Fruit fly (Drosophila melanogaster) whole organism, embryonic: ENCODE data around the gene Fatp1.

Source experiments
- CG12236 ChIP-seq: fragments of 200-800 bp; sonication (Bioruptor generic); optimal IDR thresholded peaks from 2 replicates; lab custom pipeline; 2016; ENCODE audit warnings: missing biosample characterization, missing genetic modification characterization
- CG15479 ChIP-seq: fragments of 200-800 bp; sonication (Bioruptor generic); optimal IDR thresholded peaks from 3 replicates; lab custom pipeline; 2019; ENCODE audit warnings: missing biosample characterization, mild to moderate bottlenecking, missing genetic modification characterization, moderate library complexity
- CG17359 ChIP-seq: fragments of 200-800 bp; sonication (Bioruptor generic); optimal IDR thresholded peaks from 3 replicates; lab custom pipeline; 2018; ENCODE audit warnings: missing biosample characterization, mild to moderate bottlenecking, missing genetic modification characterization, moderate library complexity
- CG1792 ChIP-seq: fragments of 200-800 bp; sonication (Bioruptor generic); optimal IDR thresholded peaks from 2 replicates; lab custom pipeline; 2016; ENCODE audit warnings: missing biosample characterization, missing genetic modification characterization
- CG18011 ChIP-seq: fragments of 200-800 bp; sonication (Bioruptor generic); optimal IDR thresholded peaks from 2 replicates; lab custom pipeline; 2017; ENCODE audit warnings: missing biosample characterization, missing genetic modification characterization, mild to moderate bottlenecking, moderate library complexity, missing genotype
- CG2875 ChIP-seq: fragments of 200-800 bp; sonication (Bioruptor generic); optimal IDR thresholded peaks from 2 replicates; lab custom pipeline; 2017; ENCODE audit warnings: missing biosample characterization, mild to moderate bottlenecking, missing genetic modification characterization, missing genetic modification reagents
- CG32767 ChIP-seq: fragments of 200-800 bp; sonication (Bioruptor generic); IDR thresholded peaks from 2 replicates; pipeline ENCODE4 v1.3.6; 2022; ENCODE audit warnings: missing biosample characterization, missing genetic modification characterization
- CG3995 ChIP-seq: fragments of 200-800 bp; sonication (Bioruptor generic); optimal IDR thresholded peaks from 3 replicates; lab custom pipeline; 2016; ENCODE audit warnings: missing biosample characterization, missing genetic modification characterization
- CG6683 ChIP-seq: fragments of 200-800 bp; sonication (Bioruptor generic); optimal IDR thresholded peaks from 2 replicates; lab custom pipeline; 2017; ENCODE audit warnings: missing biosample characterization, mild to moderate bottlenecking, missing genetic modification characterization, missing genetic modification reagents
- CG6689 ChIP-seq: fragments of 200-800 bp; sonication (Bioruptor generic); IDR thresholded peaks from 2 replicates; pipeline ENCODE4 v1.3.6; 2022; ENCODE audit warnings: missing biosample characterization, missing genetic modification characterization
- CG7839 ChIP-seq: fragments of 200-800 bp; sonication (Bioruptor generic); optimal IDR thresholded peaks from 3 replicates; lab custom pipeline; 2018; ENCODE audit warnings: missing biosample characterization, mild to moderate bottlenecking, missing genetic modification characterization, moderate library complexity
- CG8290 ChIP-seq, 3 experiments: fragments of 200-800 bp; sonication (Bioruptor generic); optimal IDR thresholded peaks; 2 replicates each; lab custom pipeline; 2016 to 2019; ENCODE audit warnings: missing biosample characterization in 3 of 3, missing genetic modification characterization in 3 of 3, mild to moderate bottlenecking in 2 of 3, moderate library complexity in 1 of 3
- Chrac-16 ChIP-seq: fragments of 200-800 bp; sonication (Bioruptor generic); optimal IDR thresholded peaks from 3 replicates; lab custom pipeline; 2016; ENCODE audit warnings: missing biosample characterization, missing genetic modification characterization
- Deaf1 ChIP-seq: fragments of 200-800 bp; optimal IDR thresholded peaks from 3 replicates; lab custom pipeline; 2019; ENCODE audit warnings: missing biosample characterization, mild to moderate bottlenecking, missing genetic modification characterization, moderate library complexity
- Dfd ChIP-seq, 2 experiments: fragments of >200 bp; optimal IDR thresholded peaks; 2 replicates each; lab custom pipeline; 2017; ENCODE audit warnings: missing biosample characterization in 2 of 2, missing genetic modification characterization in 2 of 2
- HLH3B ChIP-seq: fragments of 200-800 bp; sonication (Bioruptor generic); IDR thresholded peaks from 2 replicates; pipeline ENCODE4 v1.3.6; 2022; ENCODE audit warnings: missing biosample characterization, missing genetic modification characterization
- HLHmδ ChIP-seq: fragments of 200-800 bp; sonication (Bioruptor generic); optimal IDR thresholded peaks from 2 replicates; lab custom pipeline; 2018; ENCODE audit warnings: missing biosample characterization, mild to moderate bottlenecking, missing genetic modification characterization, moderate library complexity
- Hand ChIP-seq: fragments of 200-800 bp; sonication (Bioruptor generic); optimal IDR thresholded peaks from 2 replicates; lab custom pipeline; 2017; ENCODE audit warnings: mild to moderate bottlenecking, missing biosample characterization, missing genetic modification reagents, missing genetic modification characterization
- Lhr ChIP-seq: fragments of 200-800 bp; sonication (Bioruptor generic); optimal IDR thresholded peaks from 3 replicates; lab custom pipeline; 2017; ENCODE audit warnings: mild to moderate bottlenecking, missing biosample characterization, missing genetic modification reagents, missing genetic modification characterization
- Lim3 ChIP-seq: fragments of 200-800 bp; sonication (Bioruptor generic); IDR thresholded peaks from 2 replicates; pipeline ENCODE4 v1.3.6; 2022; ENCODE audit warnings: missing biosample characterization, missing genetic modification characterization
- Max ChIP-seq: fragments of 200-800 bp; sonication (Bioruptor generic); optimal IDR thresholded peaks from 2 replicates; lab custom pipeline; 2016; ENCODE audit warnings: missing biosample characterization, mild to moderate bottlenecking, missing genetic modification characterization
- Med ChIP-seq: fragments of 200-800 bp; sonication (Bioruptor generic); peaks from one replicate; lab custom pipeline; 2016; ENCODE audit warnings: missing biosample characterization, missing genetic modification characterization, mild to moderate bottlenecking, inconsistent platforms, moderate library complexity
- NC2β ChIP-seq: fragments of 200-800 bp; sonication (Bioruptor generic); optimal IDR thresholded peaks from 2 replicates; lab custom pipeline; 2016; ENCODE audit warnings: missing biosample characterization, missing genetic modification characterization
- NfI ChIP-seq: fragments of 200-800 bp; sonication (Bioruptor generic); optimal IDR thresholded peaks from 3 replicates; lab custom pipeline; 2018; ENCODE audit warnings: missing biosample characterization, mild to moderate bottlenecking, missing genetic modification characterization, moderate library complexity
- Optix ChIP-seq: fragments of 200-800 bp; sonication (Bioruptor generic); IDR thresholded peaks from 3 replicates; pipeline ENCODE4 v1.3.6; 2022; ENCODE audit warnings: missing biosample characterization, missing genetic modification characterization
- Spps ChIP-seq: fragments of 200-800 bp; sonication (Bioruptor generic); optimal IDR thresholded peaks from 2 replicates; lab custom pipeline; 2018; ENCODE audit warnings: missing biosample characterization, mild to moderate bottlenecking, missing genetic modification characterization
- Sry-δ ChIP-seq: fragments of 200-800 bp; sonication (Bioruptor generic); optimal IDR thresholded peaks from 2 replicates; lab custom pipeline; 2016; ENCODE audit warnings: missing biosample characterization, missing genetic modification characterization
- Xrp1 ChIP-seq: fragments of 200-800 bp; sonication (Bioruptor generic); IDR thresholded peaks from 2 replicates; pipeline ENCODE4 v1.3.6; 2022; ENCODE audit warnings: missing biosample characterization, missing genetic modification characterization
- az2 ChIP-seq: fragments of 200-800 bp; sonication (Bioruptor generic); optimal IDR thresholded peaks from 3 replicates; lab custom pipeline; 2016; ENCODE audit warnings: missing biosample characterization, missing genetic modification characterization
- btn ChIP-seq: fragments of 200-800 bp; sonication (Bioruptor generic); optimal IDR thresholded peaks from 2 replicates; lab custom pipeline; 2016; ENCODE audit warnings: missing biosample characterization, missing genetic modification characterization
- cad ChIP-seq: fragments of >200 bp; optimal IDR thresholded peaks from 2 replicates; lab custom pipeline; 2017; ENCODE audit warnings: missing biosample characterization, missing genetic modification characterization
- cg ChIP-seq: fragments of 200-800 bp; sonication (Bioruptor generic); optimal IDR thresholded peaks from 3 replicates; lab custom pipeline; 2019; ENCODE audit warnings: missing biosample characterization, mild to moderate bottlenecking, missing genetic modification characterization, moderate library complexity
- corto ChIP-seq: fragments of 200-800 bp; sonication (Bioruptor generic); optimal IDR thresholded peaks from 2 replicates; lab custom pipeline; 2016; ENCODE audit warnings: missing biosample characterization, mild to moderate bottlenecking, missing genetic modification characterization, moderate library complexity
- da ChIP-seq: fragments of 200-800 bp; sonication (Bioruptor generic); optimal IDR thresholded peaks from 2 replicates; lab custom pipeline; 2016; ENCODE audit warnings: missing biosample characterization, missing genetic modification characterization
- exex ChIP-seq: fragments of 200-800 bp; sonication (Bioruptor generic); optimal IDR thresholded peaks from 4 replicates; lab custom pipeline; 2018; ENCODE audit warnings: missing biosample characterization, mild to moderate bottlenecking, missing genetic modification characterization, moderate library complexity
- ken ChIP-seq: fragments of 200-800 bp; sonication (Bioruptor generic); IDR thresholded peaks from 3 replicates; pipeline ENCODE4 v1.3.6; 2022; ENCODE audit warnings: missing biosample characterization, missing genetic modification characterization
- knrl ChIP-seq: fragments of 200-800 bp; sonication (Bioruptor generic); IDR thresholded peaks from 3 replicates; pipeline ENCODE4 v1.3.6; 2022; ENCODE audit warnings: missing biosample characterization, missing genetic modification characterization; ENCODE audit not compliant: partially characterized antibody
- lab ChIP-seq: fragments of 200-800 bp; sonication (Bioruptor generic); optimal IDR thresholded peaks from 3 replicates; lab custom pipeline; 2017; ENCODE audit warnings: missing biosample characterization, missing genetic modification characterization, mild to moderate bottlenecking, moderate library complexity, missing genetic modification reagents
- nmo ChIP-seq: fragments of 200-800 bp; sonication (Bioruptor generic); optimal IDR thresholded peaks from 2 replicates; lab custom pipeline; 2018; ENCODE audit warnings: missing biosample characterization, mild to moderate bottlenecking, missing genetic modification characterization, moderate library complexity
- odd ChIP-seq: fragments of 200-800 bp; sonication (Bioruptor generic); optimal IDR thresholded peaks from 2 replicates; lab custom pipeline; 2017; ENCODE audit warnings: missing biosample characterization, mild to moderate bottlenecking, missing genetic modification characterization
- phol ChIP-seq: fragments of 200-800 bp; sonication (Bioruptor generic); optimal IDR thresholded peaks from 3 replicates; lab custom pipeline; 2018; ENCODE audit warnings: missing biosample characterization, mild to moderate bottlenecking, missing genetic modification characterization, moderate library complexity
- prd ChIP-seq, 3 experiments: fragments of >200 bp in 2 of 3; fragments of 200-800 bp in 1 of 3; sonication (Bioruptor generic) in 1 of 3; optimal IDR thresholded peaks in 2 of 3; IDR thresholded peaks in 1 of 3; 2 replicates in 2 of 3; 3 replicates in 1 of 3; pipeline versions ENCODE4 v1.3.6 to Lab custom; 2017 to 2022; ENCODE audit warnings: missing biosample characterization in 1 of 3, missing genetic modification characterization in 1 of 3
- salm ChIP-seq: fragments of 200-800 bp; sonication (Bioruptor generic); optimal IDR thresholded peaks from 2 replicates; lab custom pipeline; 2018; ENCODE audit warnings: missing biosample characterization, mild to moderate bottlenecking, missing genetic modification characterization
- seq ChIP-seq: fragments of 200-800 bp; sonication (Bioruptor generic); IDR thresholded peaks from 2 replicates; pipeline ENCODE4 v1.3.6; 2022; ENCODE audit warnings: missing biosample characterization, missing genetic modification characterization
- sob ChIP-seq: fragments of 200-800 bp; sonication (Bioruptor generic); IDR thresholded peaks from 2 replicates; pipeline ENCODE4 v1.3.6; 2022; ENCODE audit warnings: missing biosample characterization, missing genetic modification characterization
- tgo ChIP-seq: fragments of 200-800 bp; sonication (Bioruptor generic); IDR thresholded peaks from 3 replicates; pipeline ENCODE4 v1.3.6; 2022; ENCODE audit warnings: missing biosample characterization, missing genetic modification characterization
- tll ChIP-seq, 2 experiments: fragments of 200-800 bp in 1 of 2; fragments of >200 bp in 1 of 2; sonication (Bioruptor generic) in 1 of 2; optimal IDR thresholded peaks; 2 replicates each; lab custom pipeline; 2017 to 2019; ENCODE audit warnings: missing biosample characterization in 2 of 2, missing genetic modification characterization in 2 of 2, mild to moderate bottlenecking in 1 of 2, moderate library complexity in 1 of 2
- trh ChIP-seq: fragments of 200-800 bp; sonication (Bioruptor generic); optimal IDR thresholded peaks from 2 replicates; lab custom pipeline; 2016; ENCODE audit warnings: missing biosample characterization, missing genetic modification characterization
- unpg ChIP-seq: fragments of 200-800 bp; sonication (Bioruptor generic); optimal IDR thresholded peaks from 3 replicates; lab custom pipeline; 2018; ENCODE audit warnings: missing biosample characterization, mild to moderate bottlenecking, missing genetic modification characterization, moderate library complexity

Fatp1 gene

dm6 chr2L:10552807-10553206 lies 35.8 kb upstream of the Fatp1 start (continued):
- peak; percentile 11 for TF ChIP-seq NC2β
- no peak for TF ChIP-seq Dfd (GFP tag; optimal IDR thresholded peaks at IDR 0.05; lab: Kevin White, UChicago)
- TF ChIP-seq CG12236 (GFP tag; lab: Kevin White, UChicago) = peak; percentile 6
- no peak for TF ChIP-seq tgo (GFP tag; lab: Robert Waterston, UW)
- no peak for TF ChIP-seq Sry-δ
- peak; percentile 18; the same call in 1 of the 2 replicates for TF ChIP-seq Lim3
- peak; percentile 20 for TF ChIP-seq CG8290 (GFP tag; optimal IDR thresholded peaks at IDR 0.05; lab: Kevin White, UChicago)
- peak; percentile 59 to 61 for TF ChIP-seq CG8290 (tag; optimal IDR thresholded peaks at IDR 0.05; lab: Kevin White, UChicago)
- no peak for TF ChIP-seq CG15479 (GFP tag; lab: Kevin White, UChicago)
- TF ChIP-seq knrl (GFP tag; lab: Robert Waterston, UW) = no peak
- peak; percentile 36 for TF ChIP-seq exex (tag; lab: Kevin White, UChicago)
- TF ChIP-seq Hand (GFP tag; lab: Kevin White, UChicago) = no peak
- no peak for TF ChIP-seq CG32767 (GFP tag; lab: Robert Waterston, UW)
- TF ChIP-seq CG6683 (GFP tag; lab: Kevin White, UChicago) = no peak
- TF ChIP-seq CG17359 (tag; lab: Kevin White, UChicago) = peak; percentile 20
- no peak for TF ChIP-seq CG7839 (tag; lab: Kevin White, UChicago)
- TF ChIP-seq unpg (GFP tag; lab: Kevin White, UChicago) = peak; percentile 43
- TF ChIP-seq odd (GFP tag; lab: Kevin White, UChicago) = peak; percentile 36
- peak; percentile 7 for TF ChIP-seq Spps (tag; lab: Kevin White, UChicago)
- TF ChIP-seq seq (GFP tag; lab: Robert Waterston, UW) = peak; percentile 41; the same call in 1 of the 2 replicates
- no peak for TF ChIP-seq phol (tag; lab: Kevin White, UChicago)
- TF ChIP-seq trh (GFP tag; lab: Kevin White, UChicago) = no peak
- TF ChIP-seq CG2875 (GFP tag; lab: Kevin White, UChicago) = peak; percentile 51
- no peak for TF ChIP-seq nmo (GFP tag; lab: Kevin White, UChicago)
- peak; percentile 58; the same call in 1 of the 2 replicates for TF ChIP-seq sob (GFP tag; lab: Robert Waterston, UW)
- no peak for TF ChIP-seq corto (GFP tag; lab: Kevin White, UChicago)
- no peak for TF ChIP-seq Max
- TF ChIP-seq lab = peak; percentile 79
- TF ChIP-seq Xrp1 = peak; percentile 79
- TF ChIP-seq btn = no peak
- 0 out of 3 replicates have a peak, but pooled peaks have one; percentile 23 for TF ChIP-seq ken (GFP tag; lab: Robert Waterston, UW)
- TF ChIP-seq HLH3B (GFP tag; lab: Robert Waterston, UW) = no peak; the same call in 1 of the 2 replicates
- no peak for TF ChIP-seq tll (GFP tag; optimal IDR thresholded peaks at IDR 0.05; lab: Kevin White, UChicago)
- TF ChIP-seq Chrac-16 (GFP tag; lab: Kevin White, UChicago) = no peak
- TF ChIP-seq Lhr (GFP tag; lab: Kevin White, UChicago) = peak; percentile 35
- peak; percentile 21 for TF ChIP-seq CG1792 (GFP tag; lab: Kevin White, UChicago)
- no peak for TF ChIP-seq CG18011 (GFP tag; lab: Kevin White, UChicago)
- peak; percentile 22 for TF ChIP-seq salm
- TF ChIP-seq da (GFP tag; lab: Kevin White, UChicago) = no peak
- TF ChIP-seq cg (GFP tag; lab: Kevin White, UChicago) = no peak
- TF ChIP-seq CG6689 = no peak
- no peak for TF ChIP-seq prd (optimal IDR thresholded peaks at IDR 0.05; lab: Kevin White, UChicago)
- 0 out of 3 replicates have a peak, but pooled peaks have one; percentile 20 for TF ChIP-seq prd (GFP tag; IDR thresholded peaks at IDR 0.05; lab: Robert Waterston, UW)
- TF ChIP-seq az2 = no peak
- no peak for TF ChIP-seq NfI (GFP tag; lab: Kevin White, UChicago)
- TF ChIP-seq CG3995 (GFP tag; lab: Kevin White, UChicago) = no peak
- no peak for TF ChIP-seq Optix (GFP tag; lab: Robert Waterston, UW)
- TF ChIP-seq Deaf1 (tag; lab: Kevin White, UChicago) = no peak
- TF ChIP-seq HLHmδ = peak; percentile 85
- peak; percentile 80 for TF ChIP-seq Med (GFP tag; lab: Kevin White, UChicago)
- TF ChIP-seq cad = no peak
